Worm (Caenorhabditis elegans) whole organism, early embryonic: ENCODE results near the gene F37A4.3.

Experiments used
- F13C5.2 ChIP-seq: sonication (generic microtip); optimal IDR thresholded peaks from 2 replicates; lab custom pipeline; 2017; ENCODE audit warnings: mild to moderate bottlenecking, missing genetic modification characterization, inconsistent platforms, missing compliant biosample characterization
- ama-1 ChIP-seq: fragments of 150-350 bp; optimal IDR thresholded peaks from 2 replicates; lab custom pipeline; 2014
- ceh-36 ChIP-seq: sonication (generic microtip); optimal IDR thresholded peaks from 2 replicates; lab custom pipeline; 2016; ENCODE audit warnings: missing genetic modification characterization, inconsistent platforms, missing compliant biosample characterization
- flt-1 ChIP-seq: fragments of 200-800 bp; sonication (Bioruptor generic); IDR thresholded peaks from 2 replicates; pipeline ENCODE4 v1.3.6; 2022; ENCODE audit warnings: missing genetic modification characterization, missing compliant biosample characterization
- hmg-4 ChIP-seq: fragments of 200-800 bp; sonication (Bioruptor generic); optimal IDR thresholded peaks from 2 replicates; lab custom pipeline; 2018; ENCODE audit warnings: mild to moderate bottlenecking, missing genetic modification characterization, missing compliant biosample characterization
- scrt-1 ChIP-seq: fragments of 200-800 bp; sonication (Bioruptor generic); IDR thresholded peaks from 2 replicates; pipeline ENCODE4 v1.3.6; 2022; ENCODE audit warnings: missing genetic modification characterization, missing compliant biosample characterization
- sea-1 ChIP-seq: fragments of 200-800 bp; sonication (Bioruptor generic); conservative IDR thresholded peaks from 2 replicates; pipeline ENCODE4 v1.3.6; 2022; ENCODE audit warnings: missing genetic modification characterization, missing compliant biosample characterization
- tbx-11 ChIP-seq: fragments of 200-800 bp; sonication (Bioruptor generic); IDR thresholded peaks from 2 replicates; pipeline ENCODE4 v1.3.6; 2022; ENCODE audit warnings: missing genetic modification characterization, missing compliant biosample characterization

- TF ChIP-seq hmg-4 (GFP tag; lab: Kevin White, UChicago) (no peak), flt-1 (GFP tag; lab: Robert Waterston, UW) (no peak), sea-1 (GFP tag; lab: Robert Waterston, UW) (no peak), ama-1 (no peak), scrt-1 (GFP tag; lab: Robert Waterston, UW) (no peak), F13C5.2 (tag; lab: Kevin White, UChicago) (no peak), ceh-36 (no peak), tbx-11 (no peak)
These were observed 18.2 kb downstream of the F37A4.3 start, which contains the start of gene Y102E9.6 for ce11 chrIII:6736566-6736965.
